Worm (Caenorhabditis elegans): ENCODE data around the gene F59E12.15.

ce11 chrII:5591558-5591957 lies 36.6 kb downstream of the F59E12.15 start:
- no peak for TF ChIP-seq xnd-1 (tag; optimal IDR thresholded peaks at IDR 0.05)
- no peak for TF ChIP-seq snpc-4 (GFP tag; optimal IDR thresholded peaks at IDR 0.05)
- no peak for TF ChIP-seq snpc-4 (tag; optimal IDR thresholded peaks at IDR 0.05)
- no peak for TF ChIP-seq nhr-80 (tag; optimal IDR thresholded peaks at IDR 0.05)
- no peak for TF ChIP-seq Y95B8A.8 (GFP tag; IDR thresholded peaks at IDR 0.05)
- no peak for TF ChIP-seq madf-8 (GFP tag; conservative IDR thresholded peaks at IDR 0.05)
- TF ChIP-seq ceh-58 (GFP tag; IDR thresholded peaks at IDR 0.05): no peak
- TF ChIP-seq lin-35 (GFP tag; optimal IDR thresholded peaks at IDR 0.05): no peak
- no peak for TF ChIP-seq ama-1 (optimal IDR thresholded peaks at IDR 0.05)
- no peak for TF ChIP-seq ama-1 (GFP tag; optimal IDR thresholded peaks at IDR 0.05)
- no peak for TF ChIP-seq nhr-179 (tag; optimal IDR thresholded peaks at IDR 0.05)
- TF ChIP-seq unc-130 (GFP tag; optimal IDR thresholded peaks at IDR 0.05): no peak
